Worm (Caenorhabditis elegans) whole organism, L4/young adult: Measurements from ENCODE around the gene sipa-1.

Experiments used
- W03F9.2 ChIP-seq: fragments of 150-350 bp; optimal IDR thresholded peaks from 2 replicates; lab custom pipeline; 2014; ENCODE audit warnings: missing biosample characterization, missing genetic modification characterization
- dao-5 ChIP-seq: sonication (generic microtip); optimal IDR thresholded peaks from 2 replicates; lab custom pipeline; 2016; ENCODE audit warnings: missing genotype, missing genetic modification characterization, moderate library complexity, missing compliant biosample characterization
- him-1 ChIP-seq: sonication (generic microtip); optimal IDR thresholded peaks from 2 replicates; lab custom pipeline; 2016; ENCODE audit warnings: missing genotype, missing genetic modification reagents, missing genetic modification characterization, missing compliant biosample characterization

- no peak for TF ChIP-seq dao-5 (tag; lab: Kevin White, UChicago)
- TF ChIP-seq him-1 (tag; lab: Kevin White, UChicago): no peak
- no peak for TF ChIP-seq W03F9.2 (tag; lab: Kevin White, UChicago)
Observed at ce11 chrV:11645244-11645643, 8.2 kb upstream of the sipa-1 start, which contains the start of gene skp-1.
